Worm (Caenorhabditis elegans) whole organism, mixed stage, embryonic: ENCODE results near the gene bed-3.
A peak's percentile ranks its signal among the peaks of the same experiment; 100 is the strongest.
"Not testable (repeated sequence)": the region's sequence is repeated elsewhere in the genome, so short reads cannot be mapped to it uniquely, and the experiment has no call there.

ENCODE experiments used
- M03D4.4 ChIP-seq: sonication (generic microtip); optimal IDR thresholded peaks from 2 replicates; lab custom pipeline; 2017; ENCODE audit warnings: mild to moderate bottlenecking, missing genetic modification characterization, missing compliant biosample characterization
- bed-3 ChIP-seq: fragments of 200-800 bp; sonication (Bioruptor generic); optimal IDR thresholded peaks from 3 replicates; lab custom pipeline; 2018; ENCODE audit warnings: mild to moderate bottlenecking, missing genetic modification characterization, moderate library complexity, missing compliant biosample characterization
- blmp-1 ChIP-seq: fragments of 150-350 bp; optimal IDR thresholded peaks from 2 replicates; lab custom pipeline; 2014; ENCODE audit warnings: missing biosample characterization, missing genetic modification characterization
- ceh-39 ChIP-seq: fragments of 150-350 bp; optimal IDR thresholded peaks from 2 replicates; lab custom pipeline; 2014; ENCODE audit warnings: missing biosample characterization, missing genetic modification characterization
- ceh-43 ChIP-seq: fragments of 200-800 bp; sonication (Bioruptor generic); optimal IDR thresholded peaks from 2 replicates; lab custom pipeline; 2018; ENCODE audit warnings: mild to moderate bottlenecking, missing genetic modification characterization, moderate library complexity, missing compliant biosample characterization
- ces-1 ChIP-seq: fragments of 150-350 bp; optimal IDR thresholded peaks from 2 replicates; lab custom pipeline; 2014; ENCODE audit warnings: missing biosample characterization, missing genetic modification reagents, missing genetic modification characterization
- cnd-1 ChIP-seq: fragments of 200-800 bp; sonication (Bioruptor generic); optimal IDR thresholded peaks from 2 replicates; lab custom pipeline; 2018; ENCODE audit warnings: mild to moderate bottlenecking, missing genetic modification characterization, missing compliant biosample characterization
- drap-1 ChIP-seq: fragments of 200-800 bp; sonication (Bioruptor generic); optimal IDR thresholded peaks from 3 replicates; lab custom pipeline; 2018; ENCODE audit warnings: mild to moderate bottlenecking, missing genetic modification characterization, missing compliant biosample characterization
- elt-1 ChIP-seq: sonication (generic microtip); optimal IDR thresholded peaks from 2 replicates; lab custom pipeline; 2017; ENCODE audit warnings: missing genetic modification characterization, mild to moderate bottlenecking, missing compliant biosample characterization, antibody characterized with exemption, moderate library complexity, borderline replicate concordance; ENCODE audit not compliant: insufficient read depth
- ham-2 ChIP-seq: fragments of 200-800 bp; sonication (Bioruptor generic); optimal IDR thresholded peaks from 2 replicates; lab custom pipeline; 2018; ENCODE audit warnings: mild to moderate bottlenecking, missing genetic modification characterization, missing compliant biosample characterization
- hlh-1 ChIP-seq: fragments of 150-350 bp; optimal IDR thresholded peaks from 2 replicates; lab custom pipeline; 2014; ENCODE audit warnings: missing biosample characterization, missing genetic modification reagents, missing genetic modification characterization
- lin-13 ChIP-seq: fragments of 150-350 bp; optimal IDR thresholded peaks from 2 replicates; lab custom pipeline; 2014; ENCODE audit warnings: missing biosample characterization, missing genetic modification characterization
- lin-32 ChIP-seq: fragments of 200-800 bp; sonication (Bioruptor generic); optimal IDR thresholded peaks from 2 replicates; lab custom pipeline; 2018; ENCODE audit warnings: mild to moderate bottlenecking, missing genetic modification characterization, missing compliant biosample characterization
- mab-5 ChIP-seq: fragments of 150-350 bp; optimal IDR thresholded peaks from 2 replicates; lab custom pipeline; 2014; ENCODE audit warnings: missing biosample characterization, missing genetic modification characterization
- mep-1 ChIP-seq: fragments of 150-350 bp; optimal IDR thresholded peaks from 2 replicates; lab custom pipeline; 2017; ENCODE audit warnings: missing biosample characterization, missing genetic modification reagents, missing genetic modification characterization, inconsistent platforms
- mls-2 ChIP-seq: sonication (generic microtip); optimal IDR thresholded peaks from 2 replicates; lab custom pipeline; 2016; ENCODE audit warnings: mild to moderate bottlenecking, missing genetic modification characterization, moderate library complexity, missing compliant biosample characterization
- nhr-12 ChIP-seq: fragments of 150-350 bp; optimal IDR thresholded peaks from 2 replicates; lab custom pipeline; 2014; ENCODE audit warnings: missing biosample characterization, missing genetic modification characterization
- nhr-2 ChIP-seq: fragments of 150-350 bp; optimal IDR thresholded peaks from 2 replicates; lab custom pipeline; 2014; ENCODE audit warnings: missing biosample characterization, missing genetic modification characterization
- nhr-237 ChIP-seq: fragments of 150-350 bp; optimal IDR thresholded peaks from 2 replicates; lab custom pipeline; 2014; ENCODE audit warnings: missing biosample characterization, missing genetic modification characterization
- nhr-28 ChIP-seq: fragments of 150-350 bp; optimal IDR thresholded peaks from 2 replicates; lab custom pipeline; 2014; ENCODE audit warnings: missing biosample characterization, missing genetic modification characterization
- nhr-76 ChIP-seq: sonication (generic microtip); optimal IDR thresholded peaks from 2 replicates; lab custom pipeline; 2017; ENCODE audit warnings: missing biosample characterization, missing genetic modification characterization
- sem-2 ChIP-seq: fragments of 200-800 bp; sonication (Bioruptor generic); optimal IDR thresholded peaks from 2 replicates; lab custom pipeline; 2018; ENCODE audit warnings: mild to moderate bottlenecking, missing genetic modification characterization, missing compliant biosample characterization
- snpc-4 ChIP-seq: fragments of 150-350 bp; optimal IDR thresholded peaks from 2 replicates; lab custom pipeline; 2014; ENCODE audit warnings: missing biosample characterization, missing genetic modification characterization
- sptf-1 ChIP-seq: sonication (generic microtip); optimal IDR thresholded peaks from 2 replicates; lab custom pipeline; 2017; ENCODE audit warnings: mild to moderate bottlenecking, missing genetic modification characterization, moderate library complexity, missing compliant biosample characterization
- tbx-8 ChIP-seq: fragments of 200-800 bp; sonication (Bioruptor generic); optimal IDR thresholded peaks from 2 replicates; lab custom pipeline; 2018; ENCODE audit warnings: mild to moderate bottlenecking, missing genetic modification characterization, moderate library complexity, missing compliant biosample characterization
- unc-120 ChIP-seq: sonication (generic microtip); optimal IDR thresholded peaks from 2 replicates; lab custom pipeline; 2017; ENCODE audit warnings: missing genetic modification characterization, missing compliant biosample characterization; ENCODE audit not compliant: poor library complexity, severe bottlenecking
- unc-39 ChIP-seq: fragments of 150-350 bp; optimal IDR thresholded peaks from 2 replicates; lab custom pipeline; 2014; ENCODE audit warnings: missing biosample characterization, missing genetic modification characterization
- zip-8 ChIP-seq: fragments of 150-350 bp; optimal IDR thresholded peaks from 2 replicates; lab custom pipeline; 2014; ENCODE audit warnings: missing biosample characterization, missing genetic modification characterization
- ztf-11 ChIP-seq: fragments of 150-350 bp; optimal IDR thresholded peaks from 2 replicates; lab custom pipeline; 2014; ENCODE audit warnings: missing biosample characterization, missing genetic modification characterization

bed-3 gene

DNA sequence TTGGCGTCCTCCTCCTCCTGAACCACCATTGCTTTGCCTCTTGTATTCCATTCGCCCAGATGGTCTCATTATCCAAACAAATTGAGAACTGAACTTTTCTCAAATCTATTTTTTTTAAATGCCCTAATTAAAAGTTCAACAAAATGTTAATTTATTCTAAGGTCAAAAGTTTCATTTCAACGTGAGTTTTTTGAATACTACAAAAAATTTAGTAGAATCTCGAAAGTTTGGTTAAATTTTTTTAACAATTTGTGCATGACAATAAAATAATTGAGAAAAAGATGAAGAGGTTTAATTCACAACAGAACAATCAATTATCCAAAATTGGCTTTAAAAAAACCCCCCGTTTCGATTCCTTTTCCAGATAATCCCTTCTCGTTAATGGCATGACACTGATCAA lies 24.4 kb upstream of the bed-3 start, which contains the start of gene F32B6.4:
F32B6.4 (minus strand) TSS at position 101 of the 400 bp plus-strand sequence.
- TF ChIP-seq tbx-8 (GFP tag; lab: Kevin White, UChicago), result no peak
- no peak for TF ChIP-seq hlh-1 (tag; lab: Kevin White, UChicago)
- TF ChIP-seq ceh-43 (GFP tag; lab: Kevin White, UChicago), result no peak
- TF ChIP-seq nhr-76 (tag; lab: Kevin White, UChicago), result no peak
- no peak for TF ChIP-seq nhr-12
- TF ChIP-seq cnd-1 (tag; lab: Kevin White, UChicago), result no peak
- no peak for TF ChIP-seq zip-8
- TF ChIP-seq nhr-237, result no peak
- TF ChIP-seq lin-13 (tag; lab: Kevin White, UChicago), result no peak
- no peak for TF ChIP-seq ztf-11 (tag; lab: Kevin White, UChicago)
- no peak for TF ChIP-seq M03D4.4 (tag; lab: Kevin White, UChicago)
- TF ChIP-seq nhr-2, result no peak
- TF ChIP-seq ham-2 (GFP tag; lab: Kevin White, UChicago), result no peak

DNA sequence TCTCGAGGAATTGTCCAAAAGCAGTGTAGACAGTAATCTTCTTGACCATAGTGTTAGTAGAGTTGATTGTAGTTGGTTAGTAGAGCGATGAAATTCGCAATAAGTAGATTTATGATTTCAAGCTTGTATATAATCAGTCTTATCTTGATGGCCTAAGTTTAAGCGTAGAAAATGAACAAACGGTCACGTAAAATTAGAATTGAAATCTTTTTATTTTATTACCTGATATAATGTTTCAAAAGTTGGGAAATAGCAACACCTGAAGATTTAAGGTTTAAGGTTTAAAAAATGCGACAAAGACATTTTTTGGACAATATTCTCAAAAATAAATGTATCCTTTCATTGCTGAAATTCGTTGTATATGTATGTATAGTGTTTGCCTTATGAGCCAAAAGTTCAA lies 22.7 kb upstream of the bed-3 start, which contains the start of gene sss-1:
sss-1 (minus strand) TSS at position 101 of the 400 bp plus-strand sequence.
- not testable (repeated sequence) for TF ChIP-seq unc-39 (tag; lab: Kevin White, UChicago); sem-2 (GFP tag; lab: Kevin White, UChicago); mab-5

- TF ChIP-seq lin-13, ceh-39, M03D4.4 (tag; lab: Kevin White, UChicago): not testable (repeated sequence)
Measured at ce11 chrIV:9894331-9894730, 22.0 kb upstream of the bed-3 start, which contains the start of gene msp-77. Gene msp-77, plus strand, starts transcription at chrIV:9894631.

ce11 chrIV:9895088-9895487 lies 21.2 kb upstream of the bed-3 start, which contains the start of gene ssp-32:
Gene ssp-32, plus strand, starts transcription at chrIV:9895388.
- TF ChIP-seq nhr-76 (tag; lab: Kevin White, UChicago), result no peak
- no peak for TF ChIP-seq ces-1
- no peak for TF ChIP-seq tbx-8 (GFP tag; lab: Kevin White, UChicago)
- TF ChIP-seq nhr-12, result no peak
- no peak for TF ChIP-seq mep-1 (tag; lab: Kevin White, UChicago)
- no peak for TF ChIP-seq drap-1
- TF ChIP-seq lin-13 (tag; lab: Kevin White, UChicago), result no peak
- TF ChIP-seq zip-8, result no peak
- TF ChIP-seq nhr-28, result no peak
- no peak for TF ChIP-seq mab-5
- TF ChIP-seq blmp-1 (tag; lab: Kevin White, UChicago), result no peak
- TF ChIP-seq unc-39 (tag; lab: Kevin White, UChicago), result no peak
- no peak for TF ChIP-seq lin-32
- no peak for TF ChIP-seq ceh-43 (GFP tag; lab: Kevin White, UChicago)
- no peak for TF ChIP-seq sem-2 (GFP tag; lab: Kevin White, UChicago)
- TF ChIP-seq elt-1, result no peak
- TF ChIP-seq sptf-1 (tag; lab: Kevin White, UChicago), result no peak
- no peak for TF ChIP-seq cnd-1 (tag; lab: Kevin White, UChicago)
- TF ChIP-seq, all 35 proteins: peak for 0

DNA sequence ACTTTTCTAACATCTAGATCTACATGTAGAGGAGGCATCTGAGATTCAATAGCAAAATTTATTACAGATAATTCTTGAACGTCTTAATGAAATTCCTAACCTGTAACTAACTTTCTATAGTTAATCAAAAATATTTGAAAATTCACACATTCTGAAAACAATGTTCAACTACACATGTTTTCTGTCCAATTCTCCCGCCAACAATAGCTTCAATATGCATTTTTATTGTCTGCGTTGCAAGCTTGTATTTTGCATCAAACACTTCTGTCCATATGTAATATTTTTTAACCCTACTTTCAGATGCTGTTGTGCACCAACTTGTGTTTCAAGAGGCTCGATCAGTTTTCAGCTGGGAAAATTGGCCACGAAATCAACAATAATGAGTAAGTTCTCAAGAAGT lies 17.6 kb upstream of the bed-3 start, which contains the start of gene tbc-3:
tbc-3 (plus strand) TSS at position 301 of the 400 bp plus-strand sequence.
- TF ChIP-seq cnd-1 (tag; lab: Kevin White, UChicago) (no peak), nhr-2 (no peak), unc-120 (tag; lab: Kevin White, UChicago) (no peak), lin-13 (tag; lab: Kevin White, UChicago) (no peak), tbx-8 (GFP tag; lab: Kevin White, UChicago) (no peak)
- TF ChIP-seq, all 35 proteins: peak for 0

- TF ChIP-seq nhr-12 (no peak), ces-1 (peak; percentile 93), unc-120 (tag; lab: Kevin White, UChicago) (peak; percentile 3)
Measured at ce11 chrIV:9899227-9899626, 17.1 kb upstream of the bed-3 start.

DNA sequence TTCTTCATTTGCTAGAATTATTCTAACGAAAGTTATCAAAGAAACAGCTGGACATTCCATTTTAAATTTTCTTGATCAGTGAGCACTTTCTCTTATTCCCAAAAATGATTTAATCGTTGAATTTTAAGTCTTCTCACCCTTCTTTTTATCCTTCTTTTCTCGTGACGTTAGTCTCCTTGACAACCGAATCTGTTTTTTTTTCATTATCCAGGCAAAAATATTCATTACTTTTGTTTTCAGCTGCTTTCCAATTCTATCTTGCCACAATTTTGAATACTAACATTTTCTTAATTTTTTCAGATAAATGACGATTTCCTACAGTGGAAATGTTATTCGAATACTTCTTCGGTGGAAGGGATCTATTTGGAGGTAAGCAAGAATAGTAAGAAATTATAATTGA lies 12.7 kb upstream of the bed-3 start, which contains the start of gene best-13:
best-13 (plus strand) TSS at position 301 of the 400 bp plus-strand sequence.
- TF ChIP-seq nhr-2 (no peak), M03D4.4 (tag; lab: Kevin White, UChicago) (no peak), mls-2 (tag; lab: Kevin White, UChicago) (no peak), mep-1 (tag; lab: Kevin White, UChicago) (no peak), blmp-1 (tag; lab: Kevin White, UChicago) (no peak), bed-3 (GFP tag; lab: Kevin White, UChicago) (no peak), hlh-1 (tag; lab: Kevin White, UChicago) (no peak), sptf-1 (tag; lab: Kevin White, UChicago) (no peak), lin-13 (tag; lab: Kevin White, UChicago) (no peak), snpc-4 (tag; lab: Kevin White, UChicago) (no peak), ztf-11 (tag; lab: Kevin White, UChicago) (no peak), nhr-28 (no peak), ham-2 (GFP tag; lab: Kevin White, UChicago) (no peak)
